Worm (Caenorhabditis elegans) whole organism, L4 larva: ENCODE data around the gene far-8.
A peak's percentile ranks its signal among the peaks of the same experiment; 100 is the strongest.

Source experiments
- D1046.2 ChIP-seq: fragments of 200-800 bp; sonication (Bioruptor generic); IDR thresholded peaks from 2 replicates; pipeline ENCODE4 v1.3.6; 2022; ENCODE audit warnings: missing genetic modification characterization, missing compliant biosample characterization
- F10B5.3 ChIP-seq: sonication (generic microtip); optimal IDR thresholded peaks from 2 replicates; lab custom pipeline; 2016; ENCODE audit warnings: mild to moderate bottlenecking, missing genetic modification characterization, missing compliant biosample characterization
- F37D6.2 ChIP-seq: sonication (generic microtip); optimal IDR thresholded peaks from 2 replicates; lab custom pipeline; 2016; ENCODE audit warnings: mild to moderate bottlenecking, missing genetic modification characterization, missing compliant biosample characterization
- Y105C5A.15 ChIP-seq: fragments of 200-800 bp; sonication (Bioruptor generic); IDR thresholded peaks from 2 replicates; pipeline ENCODE4 v1.3.6; 2022; ENCODE audit warnings: missing genetic modification characterization, missing compliant biosample characterization
- Y48G9A.11 ChIP-seq: fragments of 200-800 bp; sonication (Bioruptor generic); IDR thresholded peaks from 2 replicates; pipeline ENCODE4 v1.3.6; 2022; ENCODE audit warnings: missing genetic modification reagents, missing genetic modification characterization, missing compliant biosample characterization
- Y5F2A.4 ChIP-seq: fragments of 200-800 bp; sonication (Bioruptor generic); optimal IDR thresholded peaks from 2 replicates; lab custom pipeline; 2018; ENCODE audit warnings: mild to moderate bottlenecking, missing genetic modification characterization, missing compliant biosample characterization
- ZK546.5 ChIP-seq, 2 experiments: sonication (generic microtip); optimal IDR thresholded peaks; 2 replicates each; lab custom pipeline; 2017; ENCODE audit warnings: missing biosample characterization in 2 of 2, missing genetic modification characterization in 2 of 2
- aha-1 ChIP-seq: fragments of 150-350 bp; peaks from one replicate; lab custom pipeline; 2014; ENCODE audit warnings: missing biosample characterization, missing genetic modification characterization
- aly-2 ChIP-seq: sonication (generic microtip); optimal IDR thresholded peaks from 2 replicates; lab custom pipeline; 2018; ENCODE audit warnings: missing biosample characterization, missing genetic modification characterization
- ama-1 ChIP-seq: fragments of 150-350 bp; optimal IDR thresholded peaks from 2 replicates; lab custom pipeline; 2014; ENCODE audit warnings: inconsistent platforms, mixed read lengths
- arid-1 ChIP-seq: fragments of 200-800 bp; sonication (Bioruptor generic); conservative IDR thresholded peaks from 2 replicates; pipeline ENCODE4 v1.3.6; 2022; ENCODE audit warnings: missing genetic modification reagents, missing genetic modification characterization, missing compliant biosample characterization
- attf-4 ChIP-seq: sonication (generic microtip); optimal IDR thresholded peaks from 3 replicates; lab custom pipeline; 2017; ENCODE audit warnings: missing biosample characterization, missing genetic modification characterization
- ceh-20 ChIP-seq: fragments of 200-800 bp; sonication (Bioruptor generic); IDR thresholded peaks from 2 replicates; pipeline ENCODE4 v1.3.6; 2022; ENCODE audit warnings: missing genetic modification reagents, missing genetic modification characterization, missing compliant biosample characterization
- ceh-32 ChIP-seq: sonication (generic microtip); optimal IDR thresholded peaks from 2 replicates; lab custom pipeline; 2016; ENCODE audit warnings: mild to moderate bottlenecking, missing genetic modification characterization, missing compliant biosample characterization; ENCODE audit not compliant: poor library complexity
- ceh-62 ChIP-seq: sonication (generic microtip); optimal IDR thresholded peaks from 2 replicates; lab custom pipeline; 2017; ENCODE audit warnings: missing biosample characterization, missing genetic modification characterization
- daf-16 ChIP-seq, 3 experiments: sonication (generic microtip); optimal IDR thresholded peaks; 2 replicates each; lab custom pipeline; 2016 to 2017; ENCODE audit warnings: missing genetic modification characterization in 3 of 3, missing genetic modification reagents in 3 of 3, mild to moderate bottlenecking in 2 of 3, missing compliant biosample characterization in 2 of 3, missing biosample characterization in 1 of 3, moderate library complexity in 1 of 3
- dmd-6 ChIP-seq: fragments of 200-800 bp; sonication (Bioruptor generic); IDR thresholded peaks from 2 replicates; pipeline ENCODE4 v1.3.6; 2022; ENCODE audit warnings: missing genetic modification reagents, missing genetic modification characterization, missing compliant biosample characterization
- dpl-1 ChIP-seq: fragments of 150-350 bp; optimal IDR thresholded peaks from 2 replicates; lab custom pipeline; 2014; ENCODE audit warnings: missing biosample characterization, missing genetic modification reagents, missing genetic modification characterization
- dve-1 ChIP-seq: sonication (generic microtip); optimal IDR thresholded peaks from 2 replicates; lab custom pipeline; 2017; ENCODE audit warnings: antibody characterized with exemption, mild to moderate bottlenecking, missing genetic modification characterization, missing compliant biosample characterization; ENCODE audit not compliant: insufficient read depth
- egl-43 ChIP-seq: fragments of 200-800 bp; sonication (Bioruptor generic); IDR thresholded peaks from 2 replicates; pipeline ENCODE4 v1.3.6; 2022; ENCODE audit warnings: missing genetic modification reagents, missing genetic modification characterization, missing compliant biosample characterization
- fkh-10 ChIP-seq: fragments of 150-350 bp; optimal IDR thresholded peaks from 2 replicates; lab custom pipeline; 2014; ENCODE audit warnings: missing biosample characterization, missing genetic modification reagents, missing genetic modification characterization
- fos-1 ChIP-seq: fragments of 150-350 bp; optimal IDR thresholded peaks from 2 replicates; lab custom pipeline; 2014; ENCODE audit warnings: missing biosample characterization, missing genetic modification characterization
- hif-1 ChIP-seq, 2 experiments: sonication (generic microtip); optimal IDR thresholded peaks; 2 replicates each; lab custom pipeline; 2016 to 2017; ENCODE audit warnings: missing compliant biosample characterization in 2 of 2, missing genetic modification characterization in 2 of 2, missing genetic modification reagents in 2 of 2, missing genotype in 2 of 2, mild to moderate bottlenecking in 1 of 2
- hmg-1.1 ChIP-seq: fragments of 200-800 bp; sonication (Bioruptor generic); IDR thresholded peaks from 2 replicates; pipeline ENCODE4 v1.3.6; 2022; ENCODE audit warnings: missing genetic modification reagents, missing genetic modification characterization, missing compliant biosample characterization
- jun-1 ChIP-seq: fragments of 150-350 bp; optimal IDR thresholded peaks from 2 replicates; lab custom pipeline; 2014; ENCODE audit warnings: missing biosample characterization, missing genetic modification reagents, missing genetic modification characterization
- lin-15B ChIP-seq: fragments of 150-350 bp; sonication (generic microtip); optimal IDR thresholded peaks from 3 replicates; lab custom pipeline; 2014; ENCODE audit warnings: missing biosample characterization, missing genetic modification characterization
- lin-29 ChIP-seq: fragments of 200-800 bp; sonication (Bioruptor generic); IDR thresholded peaks from 2 replicates; pipeline ENCODE4 v1.3.6; 2022; ENCODE audit warnings: missing genetic modification reagents, missing genetic modification characterization, missing compliant biosample characterization
- lin-38 ChIP-seq: fragments of 200-800 bp; sonication (Bioruptor generic); IDR thresholded peaks from 2 replicates; pipeline ENCODE4 v1.3.6; 2022; ENCODE audit warnings: missing genetic modification reagents, missing genetic modification characterization, missing compliant biosample characterization
- lin-39 ChIP-seq: fragments of 150-350 bp; optimal IDR thresholded peaks from 2 replicates; lab custom pipeline; 2014; ENCODE audit warnings: missing biosample characterization, missing genetic modification reagents, missing genetic modification characterization
- lsy-2 ChIP-seq, 2 experiments: fragments of 150-350 bp in 1 of 2; sonication (generic microtip) in 1 of 2; optimal IDR thresholded peaks; 2 replicates each; lab custom pipeline; 2014 to 2017; ENCODE audit warnings: missing biosample characterization in 2 of 2, missing genetic modification characterization in 2 of 2
- mdl-1 ChIP-seq, 2 experiments: fragments of 150-350 bp in 1 of 2; sonication (generic microtip) in 1 of 2; optimal IDR thresholded peaks; 2 replicates each; lab custom pipeline; 2014 to 2017; ENCODE audit warnings: missing biosample characterization in 2 of 2, missing genetic modification characterization in 2 of 2
- mep-1 ChIP-seq: fragments of 150-350 bp; sonication (generic microtip); optimal IDR thresholded peaks from 3 replicates; lab custom pipeline; 2014; ENCODE audit warnings: missing biosample characterization, missing genetic modification characterization
- mes-2 ChIP-seq: sonication (generic microtip); optimal IDR thresholded peaks from 2 replicates; lab custom pipeline; 2016; ENCODE audit warnings: missing genotype, mild to moderate bottlenecking, missing genetic modification characterization, missing compliant biosample characterization; ENCODE audit not compliant: poor library complexity, severe bottlenecking
- mxl-3 ChIP-seq: fragments of 200-800 bp; sonication (Bioruptor generic); optimal IDR thresholded peaks from 2 replicates; lab custom pipeline; 2018; ENCODE audit warnings: mild to moderate bottlenecking, missing genetic modification characterization, missing compliant biosample characterization
- nhr-102 ChIP-seq: sonication (generic microtip); optimal IDR thresholded peaks from 2 replicates; lab custom pipeline; 2016; ENCODE audit warnings: mild to moderate bottlenecking, missing genetic modification characterization, moderate library complexity, missing compliant biosample characterization
- nhr-28 ChIP-seq: fragments of 150-350 bp; optimal IDR thresholded peaks from 2 replicates; lab custom pipeline; 2014; ENCODE audit warnings: missing biosample characterization, missing genetic modification characterization
- nhr-41 ChIP-seq: fragments of 200-800 bp; sonication (Bioruptor generic); IDR thresholded peaks from 2 replicates; pipeline ENCODE4 v1.3.6; 2022; ENCODE audit warnings: missing genetic modification reagents, missing genetic modification characterization, missing compliant biosample characterization
- nhr-6 ChIP-seq: fragments of 150-350 bp; optimal IDR thresholded peaks from 2 replicates; lab custom pipeline; 2014; ENCODE audit warnings: missing biosample characterization, missing genetic modification characterization
- pqm-1 ChIP-seq: sonication (generic microtip); optimal IDR thresholded peaks from 2 replicates; lab custom pipeline; 2017; ENCODE audit warnings: missing biosample characterization, missing genetic modification characterization
- rbr-2 ChIP-seq: sonication (generic microtip); optimal IDR thresholded peaks from 2 replicates; lab custom pipeline; 2016; ENCODE audit warnings: missing genotype, missing genetic modification characterization, missing compliant biosample characterization
- set-16 ChIP-seq: fragments of 200-800 bp; sonication (Bioruptor generic); IDR thresholded peaks from 2 replicates; pipeline ENCODE4 v1.3.6; 2022; ENCODE audit warnings: missing genetic modification reagents, missing genetic modification characterization, missing compliant biosample characterization
- skn-1 ChIP-seq: fragments of 150-350 bp; optimal IDR thresholded peaks from 2 replicates; lab custom pipeline; 2014; ENCODE audit warnings: missing biosample characterization, missing genetic modification characterization
- spr-3 ChIP-seq: fragments of 200-800 bp; sonication (Bioruptor generic); optimal IDR thresholded peaks from 2 replicates; lab custom pipeline; 2018; ENCODE audit warnings: mild to moderate bottlenecking, missing genetic modification characterization, missing compliant biosample characterization
- tra-1 ChIP-seq: fragments of 200-800 bp; sonication (Bioruptor generic); IDR thresholded peaks from 2 replicates; pipeline ENCODE4 v1.3.6; 2022; ENCODE audit warnings: missing genetic modification reagents, missing genetic modification characterization, missing compliant biosample characterization
- unc-130 ChIP-seq: sonication (generic microtip); optimal IDR thresholded peaks from 2 replicates; lab custom pipeline; 2016; ENCODE audit warnings: missing genetic modification reagents, missing genetic modification characterization, missing compliant biosample characterization
- unc-39 ChIP-seq: sonication (generic microtip); optimal IDR thresholded peaks from 2 replicates; lab custom pipeline; 2017; ENCODE audit warnings: missing biosample characterization, missing genetic modification characterization
- unc-62 ChIP-seq, 3 experiments: fragments of 150-350 bp in 1 of 3; sonication (generic microtip); optimal IDR thresholded peaks in 2 of 3; peaks in 1 of 3; 1 replicate in 1 of 3; 2 replicates in 2 of 3; lab custom pipeline; 2014 to 2017; ENCODE audit warnings: missing biosample characterization in 3 of 3, missing genetic modification characterization in 3 of 3, missing genetic modification reagents in 3 of 3, missing genotype in 1 of 3
- zfp-2 ChIP-seq: sonication (generic microtip); optimal IDR thresholded peaks from 2 replicates; lab custom pipeline; 2016; ENCODE audit warnings: mild to moderate bottlenecking, missing genetic modification characterization, missing compliant biosample characterization
- zip-11 ChIP-seq: fragments of 200-800 bp; sonication (Bioruptor generic); IDR thresholded peaks from 2 replicates; pipeline ENCODE4 v1.3.6; 2022; ENCODE audit warnings: missing genetic modification characterization, missing compliant biosample characterization

The far-8 gene

ce11 chrIII:842630-843029 is at the start of gene far-8:
TSS of gene far-8 (plus strand) at chrIII:842930.
- TF ChIP-seq unc-39: no peak
- TF ChIP-seq ZK546.5 (tag; optimal IDR thresholded peaks at IDR 0.05; lab: Kevin White, UChicago): no peak
- TF ChIP-seq unc-130: no peak
- no peak for TF ChIP-seq lin-29
- no peak for TF ChIP-seq egl-43

ce11 chrIII:793595-793994 is 49.1 kb upstream of the far-8 start, which contains the start of gene snt-2:
TSS of gene snt-2 (minus strand) at chrIII:793733.
- TF ChIP-seq lin-39 (tag; lab: Kevin White, UChicago): no peak
- no peak for TF ChIP-seq ceh-62 (tag; lab: Kevin White, UChicago)
- no peak for TF ChIP-seq jun-1 (tag; lab: Kevin White, UChicago)
- TF ChIP-seq aly-2 (tag; lab: Kevin White, UChicago): no peak
- peak; percentile 99 for TF ChIP-seq aha-1 (tag; lab: Kevin White, UChicago)
- no peak for TF ChIP-seq mdl-1 (tag; optimal IDR thresholded peaks at IDR 0.05; lab: Kevin White, UChicago)
- TF ChIP-seq fkh-10 (GFP tag; lab: Kevin White, UChicago): peak; percentile 69
- TF ChIP-seq lsy-2 (tag; optimal IDR thresholded peaks at IDR 0.05; lab: Kevin White, UChicago): peak; percentile 94 to 99
- 0 out of 2 replicates have a peak, but pooled peaks have one; percentile 32 for TF ChIP-seq arid-1
- TF ChIP-seq unc-62 (GFP tag; optimal IDR thresholded peaks at IDR 0.05 in 1 of 2; lab: Kevin White, UChicago): no peak
- no peak for TF ChIP-seq unc-62 (tag; optimal IDR thresholded peaks at IDR 0.05; lab: Kevin White, UChicago)
- TF ChIP-seq tra-1 (GFP tag; lab: Robert Waterston, UW): no peak
- 0 out of 2 replicates have a peak, but pooled peaks have one; percentile 20 for TF ChIP-seq egl-43
- TF ChIP-seq pqm-1 (tag; lab: Kevin White, UChicago): peak; percentile 25
- TF ChIP-seq F37D6.2: peak; percentile 38
- TF ChIP-seq nhr-28 (tag; lab: Kevin White, UChicago): peak; percentile 70
- TF ChIP-seq lin-38 (GFP tag; lab: Robert Waterston, UW): peak; percentile 78
- peak; percentile 15 for TF ChIP-seq F10B5.3 (tag; lab: Kevin White, UChicago)
- TF ChIP-seq fos-1 (tag; lab: Kevin White, UChicago): no peak
- TF ChIP-seq nhr-102 (tag; lab: Kevin White, UChicago): peak; percentile 31
- TF ChIP-seq D1046.2: peak; percentile 100
- TF ChIP-seq zip-11: no peak
- TF ChIP-seq Y5F2A.4 (GFP tag; lab: Kevin White, UChicago): no peak
- peak; percentile 61; the same call in 1 of the 2 replicates for TF ChIP-seq Y48G9A.11
- peak; percentile 51 for TF ChIP-seq mxl-3 (GFP tag; lab: Kevin White, UChicago)
- TF ChIP-seq ama-1 (lab: Kevin White, UChicago): no peak
- peak; percentile 84 for TF ChIP-seq mep-1 (tag; lab: Kevin White, UChicago)
- no peak for TF ChIP-seq spr-3
- TF ChIP-seq zfp-2: no peak
- peak in 1 of 2 experiments; percentile 61 for TF ChIP-seq hif-1 (tag; optimal IDR thresholded peaks at IDR 0.05; lab: Kevin White, UChicago)
- no peak for TF ChIP-seq ceh-32 (tag; lab: Kevin White, UChicago)
- TF ChIP-seq rbr-2 (tag; lab: Kevin White, UChicago): peak; percentile 78
- TF ChIP-seq set-16: peak; percentile 39; the same call in 1 of the 2 replicates
- no peak for TF ChIP-seq attf-4
- TF ChIP-seq hmg-1.1 (GFP tag; lab: Robert Waterston, UW): peak; percentile 72
- peak; percentile 36 for TF ChIP-seq dmd-6 (GFP tag; lab: Robert Waterston, UW)
- no peak for TF ChIP-seq daf-16 (GFP tag; optimal IDR thresholded peaks at IDR 0.05; lab: Kevin White, UChicago)
- TF ChIP-seq daf-16 (tag; optimal IDR thresholded peaks at IDR 0.05; lab: Kevin White, UChicago): peak; percentile 29
- no peak for TF ChIP-seq nhr-41 (GFP tag; lab: Robert Waterston, UW)
- no peak for TF ChIP-seq skn-1 (tag; lab: Kevin White, UChicago)
- TF ChIP-seq mes-2 (tag; lab: Kevin White, UChicago): peak; percentile 85
- no peak for TF ChIP-seq Y105C5A.15 (GFP tag; lab: Robert Waterston, UW)
- peak; percentile 72 for TF ChIP-seq dve-1 (tag; lab: Kevin White, UChicago)
- TF ChIP-seq nhr-6: peak; percentile 71
- TF ChIP-seq lin-15B: peak; percentile 14
- peak; percentile 81 for TF ChIP-seq dpl-1 (GFP tag; lab: Kevin White, UChicago)
- 0 out of 2 replicates have a peak, but pooled peaks have one; percentile 22 for TF ChIP-seq ceh-20
